Worm (Caenorhabditis elegans): ENCODE results near the gene C40C9.3.

ce11 chrX:13650799-13651198 lies 3.4 kb downstream of the C40C9.3 start, which contains the start of gene C40C9.4:
- TF ChIP-seq hrde-1 (tag; optimal IDR thresholded peaks at IDR 0.05; ENCODE audit: borderline replicate concordance) (no peak), F39B2.1 (GFP tag; IDR thresholded peaks at IDR 0.05) (no peak), unc-62 (GFP tag; optimal IDR thresholded peaks at IDR 0.05) (no peak), B0035.1 (tag; optimal IDR thresholded peaks at IDR 0.05) (no peak), tlf-1 (GFP tag; optimal IDR thresholded peaks at IDR 0.05) (no peak)

Data from whole organism, young adult.